Worm (Caenorhabditis elegans) whole organism, late embryonic: ENCODE measurements around the gene T12A7.9.

Source experiments
- C38D4.7 ChIP-seq: fragments of 200-800 bp; sonication (Bioruptor generic); optimal IDR thresholded peaks from 2 replicates; lab custom pipeline; 2018; ENCODE audit warnings: mild to moderate bottlenecking, missing genetic modification characterization, moderate library complexity, missing compliant biosample characterization
- F13H6.1 ChIP-seq: sonication (generic microtip); optimal IDR thresholded peaks from 2 replicates; lab custom pipeline; 2016; ENCODE audit warnings: missing genetic modification characterization, missing compliant biosample characterization
- K02D7.2 ChIP-seq: sonication (generic microtip); optimal IDR thresholded peaks from 2 replicates; lab custom pipeline; 2017; ENCODE audit warnings: mild to moderate bottlenecking, missing genetic modification characterization, missing compliant biosample characterization
- K09A11.1 ChIP-seq: sonication (generic microtip); optimal IDR thresholded peaks from 2 replicates; lab custom pipeline; 2017; ENCODE audit warnings: antibody characterized with exemption, mild to moderate bottlenecking, missing genetic modification characterization, missing compliant biosample characterization; ENCODE audit not compliant: insufficient read depth
- T23F11.4 ChIP-seq: fragments of 200-800 bp; sonication (Bioruptor generic); optimal IDR thresholded peaks from 2 replicates; lab custom pipeline; 2018; ENCODE audit warnings: mild to moderate bottlenecking, missing genetic modification characterization, missing compliant biosample characterization
- Y22D7AL.16 ChIP-seq: sonication (generic microtip); optimal IDR thresholded peaks from 2 replicates; lab custom pipeline; 2016; ENCODE audit warnings: missing genetic modification characterization, missing compliant biosample characterization
- ama-1 ChIP-seq: fragments of 150-350 bp; optimal IDR thresholded peaks from 2 replicates; lab custom pipeline; 2014
- ceh-14 ChIP-seq: sonication (generic microtip); optimal IDR thresholded peaks from 2 replicates; lab custom pipeline; 2016; ENCODE audit warnings: missing genotype, missing genetic modification characterization, missing compliant biosample characterization
- ceh-19 ChIP-seq: fragments of 200-800 bp; sonication (Bioruptor generic); optimal IDR thresholded peaks from 2 replicates; lab custom pipeline; 2018; ENCODE audit warnings: mild to moderate bottlenecking, missing genetic modification characterization, missing compliant biosample characterization
- ceh-24 ChIP-seq: sonication (generic microtip); optimal IDR thresholded peaks from 2 replicates; lab custom pipeline; 2016; ENCODE audit warnings: mild to moderate bottlenecking, missing genetic modification characterization, missing compliant biosample characterization
- ceh-30 ChIP-seq: fragments of 150-350 bp; optimal IDR thresholded peaks from 2 replicates; lab custom pipeline; 2014; ENCODE audit warnings: missing biosample characterization, missing genetic modification characterization
- ceh-31 ChIP-seq: sonication (generic microtip); optimal IDR thresholded peaks from 2 replicates; lab custom pipeline; 2016; ENCODE audit warnings: missing genetic modification characterization, missing compliant biosample characterization
- ceh-48 ChIP-seq: sonication (generic microtip); optimal IDR thresholded peaks from 2 replicates; lab custom pipeline; 2016; ENCODE audit warnings: missing genetic modification characterization, inconsistent platforms, missing compliant biosample characterization
- ceh-6 ChIP-seq: fragments of 200-800 bp; sonication (Bioruptor generic); optimal IDR thresholded peaks from 2 replicates; lab custom pipeline; 2018; ENCODE audit warnings: mild to moderate bottlenecking, missing genetic modification characterization, missing compliant biosample characterization
- ceh-9 ChIP-seq: sonication (generic microtip); optimal IDR thresholded peaks from 2 replicates; lab custom pipeline; 2016; ENCODE audit warnings: mild to moderate bottlenecking, missing genetic modification characterization, inconsistent platforms, missing compliant biosample characterization
- dmd-4 ChIP-seq: sonication (generic microtip); optimal IDR thresholded peaks from 2 replicates; lab custom pipeline; 2016; ENCODE audit warnings: borderline replicate concordance, missing genetic modification characterization, missing compliant biosample characterization
- dve-1 ChIP-seq: sonication (generic microtip); optimal IDR thresholded peaks from 2 replicates; lab custom pipeline; 2017; ENCODE audit warnings: antibody characterized with exemption, mild to moderate bottlenecking, missing genetic modification characterization, missing compliant biosample characterization
- elt-2 ChIP-seq: sonication (generic microtip); optimal IDR thresholded peaks from 2 replicates; lab custom pipeline; 2016; ENCODE audit warnings: missing genetic modification reagents, missing genetic modification characterization, missing compliant biosample characterization
- elt-4 ChIP-seq: sonication (generic microtip); optimal IDR thresholded peaks from 2 replicates; lab custom pipeline; 2016; ENCODE audit warnings: missing genetic modification characterization, missing compliant biosample characterization
- eyg-1 ChIP-seq: sonication (generic microtip); optimal IDR thresholded peaks from 2 replicates; lab custom pipeline; 2016; ENCODE audit warnings: missing genotype, missing genetic modification characterization, missing compliant biosample characterization
- fkh-10 ChIP-seq: fragments of 150-350 bp; optimal IDR thresholded peaks from 2 replicates; lab custom pipeline; 2014; ENCODE audit warnings: missing biosample characterization, missing genetic modification reagents, missing genetic modification characterization
- nfya-1 ChIP-seq: sonication (generic microtip); optimal IDR thresholded peaks from 2 replicates; lab custom pipeline; 2017; ENCODE audit warnings: missing genetic modification characterization, mild to moderate bottlenecking, missing compliant biosample characterization, antibody characterized with exemption, moderate library complexity
- nhr-11 ChIP-seq: fragments of 150-350 bp; optimal IDR thresholded peaks from 2 replicates; lab custom pipeline; 2014; ENCODE audit warnings: missing biosample characterization, missing genetic modification characterization
- npax-4 ChIP-seq: sonication (generic microtip); optimal IDR thresholded peaks from 2 replicates; lab custom pipeline; 2016; ENCODE audit warnings: missing genetic modification characterization, missing compliant biosample characterization
- odd-2 ChIP-seq: sonication (generic microtip); optimal IDR thresholded peaks from 2 replicates; lab custom pipeline; 2017; ENCODE audit warnings: antibody characterized with exemption, mild to moderate bottlenecking, missing genetic modification characterization, missing compliant biosample characterization
- pag-3 ChIP-seq: sonication (generic microtip); optimal IDR thresholded peaks from 2 replicates; lab custom pipeline; 2016; ENCODE audit warnings: missing compliant biosample characterization, missing genetic modification characterization, borderline replicate concordance
- pqm-1 ChIP-seq: sonication (generic microtip); optimal IDR thresholded peaks from 2 replicates; lab custom pipeline; 2016; ENCODE audit warnings: missing genetic modification characterization, missing compliant biosample characterization
- pros-1 ChIP-seq: fragments of 150-350 bp; optimal IDR thresholded peaks from 2 replicates; lab custom pipeline; 2014; ENCODE audit warnings: missing biosample characterization, missing genetic modification reagents, missing genetic modification characterization
- ref-2 ChIP-seq: sonication (generic microtip); optimal IDR thresholded peaks from 2 replicates; lab custom pipeline; 2016; ENCODE audit warnings: missing genetic modification characterization, missing compliant biosample characterization
- sox-4 ChIP-seq: sonication (generic microtip); optimal IDR thresholded peaks from 2 replicates; lab custom pipeline; 2017; ENCODE audit warnings: mild to moderate bottlenecking, missing genetic modification characterization, inconsistent platforms, missing compliant biosample characterization
- syd-9 ChIP-seq: sonication (generic microtip); optimal IDR thresholded peaks from 2 replicates; lab custom pipeline; 2016; ENCODE audit warnings: mild to moderate bottlenecking, missing genetic modification characterization, moderate library complexity, missing compliant biosample characterization
- tbx-2 ChIP-seq: sonication (generic microtip); optimal IDR thresholded peaks from 2 replicates; lab custom pipeline; 2016; ENCODE audit warnings: missing genetic modification characterization, missing compliant biosample characterization
- tbx-7 ChIP-seq: sonication (generic microtip); optimal IDR thresholded peaks from 2 replicates; lab custom pipeline; 2016; ENCODE audit warnings: missing genotype, missing genetic modification characterization, missing compliant biosample characterization
- ttx-3 ChIP-seq: sonication (generic microtip); optimal IDR thresholded peaks from 2 replicates; lab custom pipeline; 2016; ENCODE audit warnings: missing genetic modification reagents, missing genetic modification characterization, missing compliant biosample characterization
- unc-3 ChIP-seq, 2 experiments: fragments of 200-800 bp in 1 of 2; sonication (Bioruptor generic) in 1 of 2; sonication (generic microtip) in 1 of 2; conservative IDR thresholded peaks in 1 of 2; optimal IDR thresholded peaks in 1 of 2; 2 replicates each; pipeline versions ENCODE4 v1.3.6 to Lab custom; 2016 to 2022; ENCODE audit warnings: missing compliant biosample characterization in 2 of 2, missing genetic modification characterization in 2 of 2, missing genetic modification reagents in 1 of 2
- unc-55 ChIP-seq: sonication (generic microtip); optimal IDR thresholded peaks from 2 replicates; lab custom pipeline; 2017; ENCODE audit warnings: missing biosample characterization, missing genetic modification reagents, missing genetic modification characterization
- unc-86 ChIP-seq: sonication (generic microtip); optimal IDR thresholded peaks from 2 replicates; lab custom pipeline; 2016; ENCODE audit warnings: missing genetic modification characterization, missing compliant biosample characterization
- zip-5 ChIP-seq: sonication (generic microtip); optimal IDR thresholded peaks from 2 replicates; lab custom pipeline; 2016; ENCODE audit warnings: missing genetic modification characterization, missing compliant biosample characterization
- ztf-16 ChIP-seq: sonication (generic microtip); optimal IDR thresholded peaks from 2 replicates; lab custom pipeline; 2017; ENCODE audit warnings: missing genetic modification characterization, missing compliant biosample characterization

T12A7.9 gene

DNA sequence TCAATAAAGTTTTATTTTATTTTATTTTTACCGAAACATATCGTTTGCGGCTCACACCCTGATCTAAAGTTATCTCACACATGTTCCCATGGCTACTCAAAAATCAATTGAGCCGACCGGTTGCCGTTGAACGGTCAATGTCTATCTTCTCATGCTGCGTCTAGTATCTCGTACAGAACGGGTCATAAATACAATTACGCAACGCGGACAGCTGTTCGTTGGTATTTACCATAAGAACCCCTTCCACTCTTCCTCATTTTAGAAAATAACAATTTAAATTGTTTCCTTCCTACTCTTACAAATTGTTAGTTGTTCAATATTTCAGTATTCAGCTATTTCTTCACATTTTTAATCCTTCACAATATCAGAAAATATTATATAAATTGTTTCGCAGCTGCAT lies 12.0 kb downstream of the T12A7.9 start:
- TF ChIP-seq sox-4 (tag; lab: Kevin White, UChicago) (no peak), syd-9 (tag; lab: Kevin White, UChicago) (no peak), elt-2 (tag; lab: Kevin White, UChicago) (no peak), ceh-6 (no peak), nfya-1 (tag; lab: Kevin White, UChicago) (no peak), ceh-19 (no peak), unc-55 (GFP tag; lab: Kevin White, UChicago) (no peak), tbx-7 (tag; lab: Kevin White, UChicago) (no peak), tbx-2 (tag; lab: Kevin White, UChicago) (no peak), ceh-24 (no peak), F13H6.1 (tag; lab: Kevin White, UChicago) (no peak), unc-86 (tag; lab: Kevin White, UChicago) (no peak), dve-1 (no peak), fkh-10 (no peak), Y22D7AL.16 (tag; lab: Kevin White, UChicago) (no peak), pag-3 (tag; lab: Kevin White, UChicago) (no peak), zip-5 (tag; lab: Kevin White, UChicago) (no peak), npax-4 (tag; lab: Kevin White, UChicago) (no peak), ztf-16 (tag; lab: Kevin White, UChicago) (no peak), ceh-14 (tag; lab: Kevin White, UChicago) (no peak)
- TF ChIP-seq, all 69 proteins: peak for 0

DNA sequence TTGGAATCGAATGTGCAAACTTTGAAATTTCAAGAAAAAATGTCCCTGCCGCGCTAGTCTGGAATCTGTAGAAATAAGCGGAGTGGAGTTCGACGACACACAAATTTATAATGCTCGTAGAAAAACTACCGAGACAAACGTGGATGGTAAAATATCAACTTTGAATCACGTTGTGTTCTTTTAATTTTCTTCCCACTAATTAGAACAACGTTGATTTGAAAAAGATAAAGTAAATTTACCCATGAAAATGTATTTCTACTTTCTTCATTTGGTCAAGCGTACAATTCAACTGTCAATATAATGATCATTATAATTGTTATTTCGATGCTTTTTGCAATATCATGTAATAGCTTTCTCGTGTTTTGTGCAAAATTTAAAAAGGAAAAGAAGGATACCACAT lies 13.4 kb downstream of the T12A7.9 start, which contains the start of gene K01A6.5:
Gene K01A6.5 (plus strand): TSS at position 301 of the 400 bp plus-strand sequence.
- no peak for TF ChIP-seq ref-2
- no peak for TF ChIP-seq ceh-48
- TF ChIP-seq tbx-2 (tag; lab: Kevin White, UChicago) = no peak
- TF ChIP-seq dmd-4 = no peak
- no peak for TF ChIP-seq F13H6.1 (tag; lab: Kevin White, UChicago)
- no peak for TF ChIP-seq pqm-1
- TF ChIP-seq ceh-9 (tag; lab: Kevin White, UChicago) = no peak
- TF ChIP-seq, all 69 proteins: peak for 0

DNA sequence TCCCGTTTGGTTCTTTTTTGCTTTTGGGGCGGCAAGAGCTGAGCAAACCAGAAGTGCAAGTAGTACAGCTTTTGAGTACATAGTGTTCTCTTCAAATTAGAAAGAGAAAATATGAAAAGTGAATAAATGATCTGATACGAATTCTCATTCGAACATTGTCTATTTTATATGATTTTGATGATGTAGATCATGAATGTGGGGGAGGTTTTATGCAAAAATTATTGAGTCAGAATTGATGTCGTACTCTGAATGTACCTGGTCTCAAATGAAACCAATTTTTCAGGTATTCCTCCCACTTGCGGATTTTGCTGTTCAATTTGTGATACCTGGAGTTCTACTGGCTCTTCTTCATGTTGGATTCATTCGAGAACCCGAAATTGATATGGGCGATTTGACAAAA lies 15.6 kb downstream of the T12A7.9 start, which contains the start of gene K01A6.4:
Gene K01A6.4 (minus strand): TSS at position 101 of the 400 bp plus-strand sequence.
- TF ChIP-seq pag-3 (tag; lab: Kevin White, UChicago) = no peak
- TF ChIP-seq elt-4 (tag; lab: Kevin White, UChicago) = no peak
- TF ChIP-seq K09A11.1 (tag; lab: Kevin White, UChicago) = no peak
- TF ChIP-seq pros-1 (tag; lab: Kevin White, UChicago) = no peak
- TF ChIP-seq K02D7.2 = no peak
- no peak for TF ChIP-seq ceh-30 (tag; lab: Kevin White, UChicago)

ce11 chrIV:11738092-11738617 lies 17.7 kb downstream of the T12A7.9 start, which contains the start of gene K01A6.7:
K01A6.7 (minus strand) TSS chrIV:11738567.
- TF ChIP-seq F13H6.1 (tag; lab: Kevin White, UChicago) (no peak), ceh-31 (tag; lab: Kevin White, UChicago) (no peak), ttx-3 (tag; lab: Kevin White, UChicago) (no peak), tbx-2 (tag; lab: Kevin White, UChicago) (no peak), odd-2 (no peak), npax-4 (tag; lab: Kevin White, UChicago) (no peak), fkh-10 (no peak), nhr-11 (tag; lab: Kevin White, UChicago) (no peak), ama-1 (no peak), eyg-1 (tag; lab: Kevin White, UChicago) (no peak), T23F11.4 (no peak), unc-3 (GFP tag; conservative IDR thresholded peaks at IDR 0.05; lab: Robert Waterston, UW) (no peak), unc-3 (tag; optimal IDR thresholded peaks at IDR 0.05; lab: Kevin White, UChicago) (no peak), ceh-48 (no peak), C38D4.7 (no peak)
